Worm (Caenorhabditis elegans) whole organism, early embryonic: ENCODE measurements around the gene ZK662.5.

Experiments used
- aly-1 ChIP-seq: sonication (generic microtip); optimal IDR thresholded peaks from 2 replicates; lab custom pipeline; 2016; ENCODE audit warnings: missing genetic modification characterization, missing compliant biosample characterization
- ama-1 ChIP-seq: fragments of 150-350 bp; optimal IDR thresholded peaks from 2 replicates; lab custom pipeline; 2014
- ceh-13 ChIP-seq: fragments of 200-800 bp; sonication (Bioruptor generic); optimal IDR thresholded peaks from 2 replicates; lab custom pipeline; 2018; ENCODE audit warnings: mild to moderate bottlenecking, missing genetic modification characterization, missing compliant biosample characterization
- ceh-36 ChIP-seq: sonication (generic microtip); optimal IDR thresholded peaks from 2 replicates; lab custom pipeline; 2016; ENCODE audit warnings: missing genetic modification characterization, inconsistent platforms, missing compliant biosample characterization
- ets-7 ChIP-seq: sonication (generic microtip); optimal IDR thresholded peaks from 2 replicates; lab custom pipeline; 2016; ENCODE audit warnings: missing genotype, missing genetic modification characterization, missing compliant biosample characterization
- flt-1 ChIP-seq: fragments of 200-800 bp; sonication (Bioruptor generic); IDR thresholded peaks from 2 replicates; pipeline ENCODE4 v1.3.6; 2022; ENCODE audit warnings: missing genetic modification characterization, missing compliant biosample characterization
- hmbx-1 ChIP-seq: sonication (generic microtip); optimal IDR thresholded peaks from 2 replicates; lab custom pipeline; 2016; ENCODE audit warnings: mild to moderate bottlenecking, missing genetic modification characterization, missing compliant biosample characterization
- hmg-4 ChIP-seq: fragments of 200-800 bp; sonication (Bioruptor generic); optimal IDR thresholded peaks from 2 replicates; lab custom pipeline; 2018; ENCODE audit warnings: mild to moderate bottlenecking, missing genetic modification characterization, missing compliant biosample characterization
- pes-1 ChIP-seq: fragments of 200-800 bp; sonication (Bioruptor generic); IDR thresholded peaks from 2 replicates; pipeline ENCODE4 v1.3.6; 2022; ENCODE audit warnings: missing genetic modification reagents, missing genetic modification characterization, missing compliant biosample characterization
- scrt-1 ChIP-seq: fragments of 200-800 bp; sonication (Bioruptor generic); IDR thresholded peaks from 2 replicates; pipeline ENCODE4 v1.3.6; 2022; ENCODE audit warnings: missing genetic modification characterization, missing compliant biosample characterization
- sea-1 ChIP-seq: fragments of 200-800 bp; sonication (Bioruptor generic); conservative IDR thresholded peaks from 2 replicates; pipeline ENCODE4 v1.3.6; 2022; ENCODE audit warnings: missing genetic modification characterization, missing compliant biosample characterization
- tbx-37 ChIP-seq: fragments of 200-800 bp; sonication (Bioruptor generic); conservative IDR thresholded peaks from 2 replicates; pipeline ENCODE4 v1.3.6; 2022; ENCODE audit warnings: missing genetic modification reagents, missing genetic modification characterization, missing compliant biosample characterization

- no peak for TF ChIP-seq tbx-37
- TF ChIP-seq pes-1 (GFP tag; lab: Robert Waterston, UW), result no peak
- no peak for TF ChIP-seq ceh-36
- TF ChIP-seq ets-7, result no peak
- no peak for TF ChIP-seq ama-1 (lab: Kevin White, UChicago)
- no peak for TF ChIP-seq ceh-13
- TF ChIP-seq sea-1 (GFP tag; lab: Robert Waterston, UW), result no peak
- TF ChIP-seq hmbx-1 (tag; lab: Kevin White, UChicago), result no peak
- TF ChIP-seq flt-1, result no peak
- no peak for TF ChIP-seq scrt-1
- no peak for TF ChIP-seq hmg-4 (GFP tag; lab: Kevin White, UChicago)
- no peak for TF ChIP-seq aly-1
Observed at ce11 chrX:15746705-15747104, 25.3 kb downstream of the ZK662.5 start, which contains the start of gene srxa-9.
